Worm (Caenorhabditis elegans): ENCODE measurements around the gene cut-4.

cut-4 gene

DNA sequence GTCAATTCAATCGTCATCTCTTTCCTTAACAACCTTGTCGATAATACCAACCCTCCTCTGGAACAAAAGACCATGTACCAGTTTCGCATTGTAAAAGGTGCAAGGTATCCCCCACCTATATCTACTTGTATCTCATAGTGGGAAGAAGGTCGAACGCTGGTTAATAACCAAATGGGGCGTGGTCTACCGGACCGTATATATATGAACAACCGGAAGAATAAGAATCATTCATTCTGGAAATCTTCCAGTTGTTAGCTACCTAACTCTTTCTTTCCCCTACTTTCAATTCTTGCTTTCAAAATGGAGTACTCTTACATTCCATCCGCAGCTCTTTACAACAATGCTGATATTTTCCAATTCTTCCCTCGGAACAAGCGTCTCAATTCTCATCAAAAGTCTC lies 25.3 kb downstream of the cut-4 start, which contains the start of gene ZK673.5:
Gene ZK673.5 (plus strand): TSS at position 301 of the 400 bp plus-strand sequence.
- TF ChIP-seq C08G9.2 (tag; optimal IDR thresholded peaks at IDR 0.05) (no peak), pqm-1 (tag; optimal IDR thresholded peaks at IDR 0.05) (no peak), elt-4 (tag; optimal IDR thresholded peaks at IDR 0.05) (no peak), ceh-22 (tag; optimal IDR thresholded peaks at IDR 0.05) (no peak), syd-9 (tag; optimal IDR thresholded peaks at IDR 0.05) (no peak), tbx-7 (tag; optimal IDR thresholded peaks at IDR 0.05) (no peak), gmeb-2 (tag; optimal IDR thresholded peaks at IDR 0.05) (no peak), ttx-3 (tag; optimal IDR thresholded peaks at IDR 0.05) (no peak), unc-42 (tag; optimal IDR thresholded peaks at IDR 0.05) (no peak), dmd-4 (tag; optimal IDR thresholded peaks at IDR 0.05; ENCODE audit: borderline replicate concordance) (no peak), ceh-6 (GFP tag; optimal IDR thresholded peaks at IDR 0.05) (no peak), ceh-14 (tag; optimal IDR thresholded peaks at IDR 0.05) (no peak)

DNA sequence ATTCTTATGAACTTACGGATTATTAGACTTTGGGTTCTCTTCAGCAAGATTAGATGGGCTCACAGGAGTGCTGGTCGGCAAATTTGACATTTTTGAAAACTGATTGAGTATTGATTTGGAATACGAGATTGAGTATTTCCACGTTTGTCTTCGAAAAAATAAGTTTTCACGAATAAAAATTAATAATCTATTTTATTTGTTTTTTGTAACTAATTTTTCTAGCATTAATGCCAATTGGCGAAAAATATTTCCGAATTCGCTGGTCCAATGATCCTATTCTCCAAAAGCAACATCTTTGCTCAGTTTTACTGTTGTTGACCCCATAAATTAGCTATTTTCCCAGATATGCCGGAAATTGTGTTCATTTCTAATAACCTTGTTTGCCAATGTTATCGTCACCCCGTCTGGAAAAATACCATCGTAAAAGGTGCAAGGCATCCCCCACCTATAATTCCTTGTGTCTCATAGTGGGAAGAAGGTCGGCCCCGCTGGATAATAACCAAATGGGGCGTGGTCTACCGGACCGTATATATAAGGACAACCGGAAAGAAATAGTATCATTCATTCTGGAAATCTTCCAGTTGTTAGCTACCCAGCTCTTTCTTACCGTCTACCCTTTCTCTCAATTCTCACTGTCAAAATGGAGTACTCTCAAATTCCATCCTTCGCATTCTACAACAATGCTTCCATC lies 28.4 kb downstream of the cut-4 start, which contains the start of the genes ZK673.6 and sdz-37:
Gene ZK673.6 (minus strand): TSS at position 101 of the 691 bp plus-strand sequence.
Gene sdz-37 (plus strand): TSS at position 641 of the 691 bp plus-strand sequence.
- TF ChIP-seq pax-1 (tag; optimal IDR thresholded peaks at IDR 0.05) (no peak), unc-3 (GFP tag; conservative IDR thresholded peaks at IDR 0.05) (no peak), unc-3 (tag; optimal IDR thresholded peaks at IDR 0.05) (no peak), F13H6.1 (tag; optimal IDR thresholded peaks at IDR 0.05) (no peak), ceh-18 (tag; optimal IDR thresholded peaks at IDR 0.05) (no peak), pros-1 (tag; optimal IDR thresholded peaks at IDR 0.05) (no peak), odd-2 (tag; optimal IDR thresholded peaks at IDR 0.05) (no peak), ceh-24 (tag; optimal IDR thresholded peaks at IDR 0.05) (no peak), unc-42 (tag; optimal IDR thresholded peaks at IDR 0.05) (no peak), ceh-45 (GFP tag; IDR thresholded peaks at IDR 0.05) (no peak), hlh-6 (tag; optimal IDR thresholded peaks at IDR 0.05) (no peak)

DNA sequence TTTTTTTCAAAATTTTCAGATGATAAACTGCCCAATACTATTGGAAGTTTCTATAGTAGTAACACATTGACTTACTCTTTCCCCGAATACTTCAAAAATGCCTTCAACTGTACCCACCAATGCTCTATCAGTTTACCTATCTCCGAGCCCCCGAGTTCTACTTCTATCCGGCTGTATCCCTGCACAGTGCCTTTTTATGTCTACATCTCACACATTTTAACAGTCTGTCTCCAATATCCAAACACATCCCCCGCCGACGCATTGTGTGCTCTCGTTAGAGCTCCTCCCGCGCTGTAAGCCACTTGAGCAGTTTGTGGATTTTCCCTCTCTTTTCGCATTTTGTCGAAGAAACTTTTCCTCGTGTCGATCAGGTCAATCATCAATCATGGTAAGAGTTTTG lies 30.6 kb downstream of the cut-4 start, which contains the start of gene tnc-2:
Gene tnc-2 (plus strand): TSS at position 301 of the 400 bp plus-strand sequence.
- TF ChIP-seq unc-86 (tag; optimal IDR thresholded peaks at IDR 0.05) (no peak), tbx-7 (tag; optimal IDR thresholded peaks at IDR 0.05) (no peak), ref-2 (tag; optimal IDR thresholded peaks at IDR 0.05) (no peak), dmd-4 (tag; optimal IDR thresholded peaks at IDR 0.05; ENCODE audit: borderline replicate concordance) (no peak), pha-4 (tag; optimal IDR thresholded peaks at IDR 0.05) (no peak), ahr-1 (tag; optimal IDR thresholded peaks at IDR 0.05) (no peak), nhr-232 (tag; optimal IDR thresholded peaks at IDR 0.05) (no peak), npax-4 (tag; optimal IDR thresholded peaks at IDR 0.05) (no peak), zip-5 (tag; optimal IDR thresholded peaks at IDR 0.05) (no peak), unc-55 (GFP tag; optimal IDR thresholded peaks at IDR 0.05) (no peak), ceh-31 (tag; optimal IDR thresholded peaks at IDR 0.05) (no peak), nfya-1 (tag; optimal IDR thresholded peaks at IDR 0.05) (no peak), sox-4 (tag; optimal IDR thresholded peaks at IDR 0.05) (no peak), ceh-6 (GFP tag; optimal IDR thresholded peaks at IDR 0.05) (no peak), rnt-1 (tag; optimal IDR thresholded peaks at IDR 0.05) (no peak), ztf-16 (tag; optimal IDR thresholded peaks at IDR 0.05) (no peak)

DNA sequence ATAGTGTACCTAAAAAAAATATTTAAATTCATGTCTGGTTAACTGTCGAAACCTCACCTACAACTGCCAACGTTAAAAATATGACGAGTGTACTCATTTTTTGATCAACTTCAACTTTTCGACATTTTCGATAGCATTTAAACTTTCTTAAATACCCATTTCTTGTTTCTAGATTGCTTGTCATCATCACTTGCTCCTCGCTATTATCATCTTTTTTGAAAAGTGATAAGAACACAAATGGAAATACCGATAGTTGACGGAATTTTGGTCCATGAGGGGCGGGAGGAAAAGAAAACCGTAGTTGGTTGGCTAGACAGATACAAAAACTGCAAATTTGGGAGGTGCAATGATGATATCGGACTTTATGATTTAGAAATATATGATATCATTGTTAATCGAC lies 34.2 kb downstream of the cut-4 start, which contains the start of gene clec-143:
Gene clec-143 (minus strand): TSS at position 139 of the 400 bp plus-strand sequence.
- no peak for TF ChIP-seq eyg-1 (tag; optimal IDR thresholded peaks at IDR 0.05)
- no peak for TF ChIP-seq Y22D7AL.16 (tag; optimal IDR thresholded peaks at IDR 0.05)
- no peak for TF ChIP-seq pag-3 (tag; optimal IDR thresholded peaks at IDR 0.05; ENCODE audit: borderline replicate concordance)
- TF ChIP-seq elt-2 (tag; optimal IDR thresholded peaks at IDR 0.05): no peak
- TF ChIP-seq nhr-11 (tag; optimal IDR thresholded peaks at IDR 0.05): no peak
- no peak for TF ChIP-seq ceh-19 (GFP tag; optimal IDR thresholded peaks at IDR 0.05)
- TF ChIP-seq ceh-30 (tag; optimal IDR thresholded peaks at IDR 0.05): no peak
- no peak for TF ChIP-seq T23F11.4 (GFP tag; optimal IDR thresholded peaks at IDR 0.05)
- TF ChIP-seq pax-1 (tag; optimal IDR thresholded peaks at IDR 0.05): no peak
- no peak for TF ChIP-seq ceh-31 (tag; optimal IDR thresholded peaks at IDR 0.05)
- no peak for TF ChIP-seq madf-2 (tag; optimal IDR thresholded peaks at IDR 0.05)
- no peak for TF ChIP-seq unc-3 (GFP tag; conservative IDR thresholded peaks at IDR 0.05)
- TF ChIP-seq unc-3 (tag; optimal IDR thresholded peaks at IDR 0.05): no peak
- no peak for TF ChIP-seq ceh-14 (tag; optimal IDR thresholded peaks at IDR 0.05)
- no peak for TF ChIP-seq pat-9 (tag; optimal IDR thresholded peaks at IDR 0.05)
- no peak for TF ChIP-seq dmd-4 (tag; optimal IDR thresholded peaks at IDR 0.05; ENCODE audit: borderline replicate concordance)
- TF ChIP-seq hlh-15 (tag; optimal IDR thresholded peaks at IDR 0.05): no peak
- TF ChIP-seq unc-86 (tag; optimal IDR thresholded peaks at IDR 0.05): no peak

All from whole organism, late embryonic.